Worm (Caenorhabditis elegans): ENCODE data around the gene F23D12.1.

DNA sequence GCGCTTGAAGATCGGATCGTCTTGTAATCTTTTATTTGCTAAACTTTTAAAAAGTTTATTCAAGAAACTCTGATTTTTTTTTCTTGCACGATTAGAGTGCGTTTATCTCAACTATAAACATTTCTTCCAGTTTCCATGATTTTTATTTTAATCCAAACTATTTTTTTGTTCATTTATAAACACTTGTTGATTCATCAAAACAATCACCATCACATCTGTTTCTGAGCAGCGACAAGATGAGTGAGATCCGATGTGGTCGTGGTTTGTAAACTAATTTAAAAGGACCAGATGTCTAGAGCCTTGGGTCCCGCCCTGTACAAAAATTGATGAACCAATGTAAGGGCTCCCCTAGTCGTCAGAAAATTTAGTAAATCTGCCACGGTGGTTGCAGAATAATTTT lies 26.7 kb downstream of the F23D12.1 start:
- TF ChIP-seq flt-1 (GFP tag; IDR thresholded peaks at IDR 0.05) (no peak), tra-4 (tag; optimal IDR thresholded peaks at IDR 0.05) (no peak), ets-7 (tag; optimal IDR thresholded peaks at IDR 0.05) (no peak), hmbx-1 (tag; optimal IDR thresholded peaks at IDR 0.05) (no peak), F13C5.2 (tag; optimal IDR thresholded peaks at IDR 0.05) (no peak), ceh-13 (GFP tag; optimal IDR thresholded peaks at IDR 0.05) (no peak), ama-1 (optimal IDR thresholded peaks at IDR 0.05) (no peak), ceh-36 (tag; optimal IDR thresholded peaks at IDR 0.05) (no peak), scrt-1 (GFP tag; IDR thresholded peaks at IDR 0.05) (no peak)

Measured in whole organism, early embryonic.